Worm (Caenorhabditis elegans) whole organism, L4 larva: ENCODE data around the gene ZK856.16.
A peak's percentile ranks its signal among the peaks of the same experiment; 100 is the strongest.

Experiments used
- ceh-82 ChIP-seq: sonication (generic microtip); optimal IDR thresholded peaks from 2 replicates; lab custom pipeline; 2017; ENCODE audit warnings: missing biosample characterization, missing genetic modification characterization
- dmd-9 ChIP-seq: fragments of 200-800 bp; sonication (Bioruptor generic); IDR thresholded peaks from 2 replicates; pipeline ENCODE4 v1.3.6; 2022; ENCODE audit warnings: missing genetic modification reagents, missing genetic modification characterization, missing compliant biosample characterization
- lin-13 ChIP-seq: fragments of 150-350 bp; optimal IDR thresholded peaks from 2 replicates; lab custom pipeline; 2014; ENCODE audit warnings: missing biosample characterization, missing genetic modification reagents, missing genetic modification characterization
- lir-3 ChIP-seq: sonication (generic microtip); optimal IDR thresholded peaks from 2 replicates; lab custom pipeline; 2016; ENCODE audit warnings: mild to moderate bottlenecking, missing genetic modification characterization, missing compliant biosample characterization
- mdt-29 ChIP-seq: fragments of 200-800 bp; sonication (Bioruptor generic); IDR thresholded peaks from 2 replicates; pipeline ENCODE4 v1.3.6; 2022; ENCODE audit warnings: missing genetic modification reagents, missing genetic modification characterization, missing compliant biosample characterization
- nhr-25 ChIP-seq: sonication (generic microtip); optimal IDR thresholded peaks from 2 replicates; lab custom pipeline; 2017; ENCODE audit warnings: missing genetic modification characterization, mild to moderate bottlenecking, missing compliant biosample characterization, antibody characterized with exemption, moderate library complexity, borderline replicate concordance; ENCODE audit not compliant: insufficient read depth
- nhr-76 ChIP-seq: fragments of 150-350 bp; optimal IDR thresholded peaks from 2 replicates; lab custom pipeline; 2014; ENCODE audit warnings: missing biosample characterization, missing genetic modification characterization
- pqm-1 ChIP-seq: sonication (generic microtip); optimal IDR thresholded peaks from 2 replicates; lab custom pipeline; 2017; ENCODE audit warnings: missing biosample characterization, missing genetic modification characterization
- unc-62 ChIP-seq, 3 experiments: fragments of 150-350 bp in 1 of 3; sonication (generic microtip); optimal IDR thresholded peaks in 2 of 3; peaks in 1 of 3; 1 replicate in 1 of 3; 2 replicates in 2 of 3; lab custom pipeline; 2014 to 2017; ENCODE audit warnings: missing biosample characterization in 3 of 3, missing genetic modification characterization in 3 of 3, missing genetic modification reagents in 3 of 3, missing genotype in 1 of 3
- zfp-3 ChIP-seq: fragments of 200-800 bp; sonication (Bioruptor generic); conservative IDR thresholded peaks from 2 replicates; pipeline ENCODE4 v1.3.6; 2022; ENCODE audit warnings: missing genetic modification reagents, missing genetic modification characterization, missing compliant biosample characterization

- TF ChIP-seq lin-13 (GFP tag; lab: Kevin White, UChicago) (no peak), nhr-25 (tag; lab: Kevin White, UChicago) (no peak), pqm-1 (tag; lab: Kevin White, UChicago) (no peak), ceh-82 (tag; lab: Kevin White, UChicago) (no peak), mdt-29 (no peak), zfp-3 (GFP tag; lab: Robert Waterston, UW) (no peak), nhr-76 (tag; lab: Kevin White, UChicago) (no peak), lir-3 (no peak), unc-62 (GFP tag; optimal IDR thresholded peaks at IDR 0.05 in 1 of 2; lab: Kevin White, UChicago) (peak in 1 of 2 experiments; percentile 73), unc-62 (tag; optimal IDR thresholded peaks at IDR 0.05; lab: Kevin White, UChicago) (no peak), dmd-9 (GFP tag; lab: Robert Waterston, UW) (0 out of 2 replicates have a peak, but pooled peaks have one; percentile 42)
These were observed 3.5 kb downstream of the ZK856.16 start, which contains the start of gene ZK856.7 for ce11 chrV:10201913-10202312.
